Worm (Caenorhabditis elegans): ENCODE results near the gene F48A11.4.

DNA sequence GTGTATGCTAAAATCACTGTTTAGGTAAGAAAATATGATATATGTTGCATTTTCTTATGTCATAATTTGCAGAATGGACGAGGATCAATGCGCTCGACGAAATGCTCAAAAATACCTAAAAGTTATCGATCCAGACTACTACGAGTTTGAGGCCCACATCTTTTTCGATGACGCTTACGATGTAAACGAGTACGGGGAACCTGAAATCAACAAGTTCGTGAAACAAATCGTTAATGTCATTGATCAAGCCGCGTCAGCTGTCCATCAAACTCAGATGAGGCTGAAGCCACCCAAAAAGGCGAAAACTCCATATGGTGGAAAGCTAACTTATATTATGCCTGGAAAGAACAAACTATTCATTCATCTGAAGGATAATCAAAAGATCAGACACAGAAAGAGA is 8.3 kb downstream of the F48A11.4 start:
- TF ChIP-seq F44E2.7 (GFP tag; IDR thresholded peaks at IDR 0.05) = no peak
- no peak for TF ChIP-seq lin-38 (GFP tag; IDR thresholded peaks at IDR 0.05)
- no peak for TF ChIP-seq zag-1 (tag; optimal IDR thresholded peaks at IDR 0.05)
- TF ChIP-seq jun-1 (tag; optimal IDR thresholded peaks at IDR 0.05) = no peak
- TF ChIP-seq nhr-77 (tag; optimal IDR thresholded peaks at IDR 0.05) = no peak
- TF ChIP-seq dve-1 (tag; optimal IDR thresholded peaks at IDR 0.05; ENCODE audit: insufficient read depth) = no peak
- TF ChIP-seq daf-8 (GFP tag; IDR thresholded peaks at IDR 0.05) = no peak
- no peak for TF ChIP-seq egl-27 (tag; optimal IDR thresholded peaks at IDR 0.05)

All from whole organism, L4 larva.